Worm (Caenorhabditis elegans): ENCODE data around the gene clec-52.
A peak's percentile ranks its signal among the peaks of the same experiment; 100 is the strongest.

ce11 chrIV:8151721-8152120 is 16.8 kb downstream of the clec-52 start:
- TF ChIP-seq F49E8.2 (tag; optimal IDR thresholded peaks at IDR 0.05; ENCODE audit: insufficient read depth) (no peak), ets-4 (GFP tag; optimal IDR thresholded peaks at IDR 0.05) (no peak), snpc-4 (GFP tag; optimal IDR thresholded peaks at IDR 0.05) (no peak), snpc-4 (tag; optimal IDR thresholded peaks at IDR 0.05) (peak in 1 of 4 experiments; percentile 13), snpc-1.3 (tag; optimal IDR thresholded peaks at IDR 0.05; ENCODE audit: insufficient read depth) (no peak), mcd-1 (GFP tag; IDR thresholded peaks at IDR 0.05) (no peak), tbp1 (GFP tag; optimal IDR thresholded peaks at IDR 0.05) (peak; percentile 2), nhr-90 (tag; optimal IDR thresholded peaks at IDR 0.05) (no peak), die-1 (tag; optimal IDR thresholded peaks at IDR 0.05) (no peak), B0019.2 (GFP tag; conservative IDR thresholded peaks at IDR 0.05) (no peak), pha-4 (tag; optimal IDR thresholded peaks at IDR 0.05) (no peak)
